Worm (Caenorhabditis elegans): ENCODE measurements around the gene ugt-60.

DNA sequence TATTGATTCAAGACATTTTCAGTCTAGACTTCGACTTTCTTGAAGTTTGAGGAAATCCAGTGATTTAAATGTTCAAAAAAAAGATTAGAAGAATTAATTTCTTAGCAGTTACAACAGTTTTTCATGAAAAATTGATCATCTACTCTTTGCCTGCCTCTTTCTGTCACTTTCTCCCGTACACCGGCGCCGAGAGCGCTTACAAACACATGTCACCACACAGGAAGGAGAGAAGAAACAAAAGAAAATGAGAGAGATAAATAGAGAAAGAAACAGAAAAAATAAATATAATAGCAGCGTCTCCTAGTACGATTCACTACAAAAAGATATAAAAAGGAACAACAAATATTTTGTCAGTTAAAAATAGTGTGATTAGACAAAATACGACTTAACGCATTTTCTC, 12.2 kb downstream of the ugt-60 start:
- TF ChIP-seq ref-1 (GFP tag; conservative IDR thresholded peaks at IDR 0.05) = no peak
- no peak for TF ChIP-seq T22C8.4 (GFP tag; IDR thresholded peaks at IDR 0.05)
- TF ChIP-seq ztf-29 (GFP tag; IDR thresholded peaks at IDR 0.05) = no peak
- no peak for TF ChIP-seq tab-1 (GFP tag; IDR thresholded peaks at IDR 0.05)
- no peak for TF ChIP-seq ztf-23 (GFP tag; IDR thresholded peaks at IDR 0.05)
- TF ChIP-seq cog-1 (tag; optimal IDR thresholded peaks at IDR 0.05) = no peak
- no peak for TF ChIP-seq flt-1 (GFP tag; IDR thresholded peaks at IDR 0.05)

All from whole organism, midembryonic.